Worm (Caenorhabditis elegans) whole organism, young adult: ENCODE data around the gene T08D10.4.

Source experiments
- F57A8.1 ChIP-seq: fragments of 200-800 bp; sonication (Bioruptor generic); optimal IDR thresholded peaks from 2 replicates; lab custom pipeline; 2018; ENCODE audit warnings: mild to moderate bottlenecking, missing genetic modification characterization, moderate library complexity, missing compliant biosample characterization
- T26A5.8 ChIP-seq: sonication (generic microtip); optimal IDR thresholded peaks from 2 replicates; lab custom pipeline; 2016; ENCODE audit warnings: missing genetic modification characterization, missing compliant biosample characterization
- Y56A3A.18 ChIP-seq: fragments of 200-800 bp; sonication (Bioruptor generic); IDR thresholded peaks from 2 replicates; pipeline ENCODE4 v1.3.6; 2022; ENCODE audit warnings: missing genetic modification reagents, missing genetic modification characterization, missing compliant biosample characterization
- ccch-3 ChIP-seq: fragments of 200-800 bp; sonication (Bioruptor generic); optimal IDR thresholded peaks from 2 replicates; lab custom pipeline; 2018; ENCODE audit warnings: mild to moderate bottlenecking, missing genetic modification characterization, missing compliant biosample characterization
- ceh-58 ChIP-seq: fragments of 200-800 bp; sonication (Bioruptor generic); IDR thresholded peaks from 2 replicates; pipeline ENCODE4 v1.3.6; 2022; ENCODE audit warnings: missing genetic modification characterization, missing compliant biosample characterization
- ceh-91 ChIP-seq: fragments of 200-800 bp; sonication (Bioruptor generic); IDR thresholded peaks from 2 replicates; pipeline ENCODE4 v1.3.6; 2022; ENCODE audit warnings: missing genetic modification reagents, missing genetic modification characterization, missing compliant biosample characterization
- mxl-1 ChIP-seq: sonication (generic microtip); optimal IDR thresholded peaks from 2 replicates; lab custom pipeline; 2016; ENCODE audit warnings: missing genetic modification characterization, missing compliant biosample characterization
- snpc-4 ChIP-seq, 5 experiments: fragments of 150-350 bp in 1 of 5; sonication (generic microtip) in 4 of 5; optimal IDR thresholded peaks; 2 replicates each; lab custom pipeline; 2014 to 2018; ENCODE audit warnings: missing genetic modification characterization in 5 of 5, missing biosample characterization in 3 of 5, antibody characterized with exemption in 2 of 5, mild to moderate bottlenecking in 2 of 5, missing compliant biosample characterization in 2 of 5, missing genotype in 2 of 5, moderate library complexity in 2 of 5, missing genetic modification reagents in 1 of 5
- unc-62 ChIP-seq: fragments of 150-350 bp; optimal IDR thresholded peaks from 2 replicates; lab custom pipeline; 2014; ENCODE audit warnings: missing biosample characterization, missing genetic modification reagents, missing genetic modification characterization

DNA sequence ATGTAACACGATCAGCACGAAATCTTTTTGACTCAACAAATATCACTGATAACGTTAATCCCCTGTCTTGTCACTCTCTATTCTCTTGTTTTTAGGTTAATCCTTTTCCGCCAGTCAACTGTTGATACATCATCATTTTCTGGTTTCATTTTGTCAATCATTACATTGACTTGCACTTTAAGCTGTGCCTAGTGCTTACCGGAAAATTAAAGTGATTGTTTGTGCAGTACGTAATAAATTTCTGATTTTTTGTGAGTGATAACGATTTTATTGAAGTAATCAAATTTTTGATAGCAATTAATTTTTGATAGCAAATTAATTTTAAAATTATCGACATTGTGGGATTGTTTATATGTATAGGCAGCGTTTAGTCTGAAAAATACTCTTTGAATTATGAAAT lies 44.0 kb downstream of the T08D10.4 start:
- TF ChIP-seq F57A8.1 (GFP tag; lab: Kevin White, UChicago) (no peak), Y56A3A.18 (GFP tag; lab: Robert Waterston, UW) (no peak), snpc-4 (GFP tag; optimal IDR thresholded peaks at IDR 0.05; lab: Kevin White, UChicago) (no peak), snpc-4 (tag; optimal IDR thresholded peaks at IDR 0.05; lab: Kevin White, UChicago) (no peak), mxl-1 (no peak), ceh-91 (GFP tag; lab: Robert Waterston, UW) (no peak), ceh-58 (no peak), T26A5.8 (tag; lab: Kevin White, UChicago) (no peak), unc-62 (GFP tag; lab: Kevin White, UChicago) (no peak), ccch-3 (GFP tag; lab: Kevin White, UChicago) (no peak)
